Worm (Caenorhabditis elegans) whole organism, L4 larva: Measurements from ENCODE around the gene W06G6.20.

Experiments used
- ZK546.5 ChIP-seq, 2 experiments: sonication (generic microtip); optimal IDR thresholded peaks; 2 replicates each; lab custom pipeline; 2017; ENCODE audit warnings: missing biosample characterization in 2 of 2, missing genetic modification characterization in 2 of 2
- fos-1 ChIP-seq: fragments of 150-350 bp; optimal IDR thresholded peaks from 2 replicates; lab custom pipeline; 2014; ENCODE audit warnings: missing biosample characterization, missing genetic modification characterization
- jun-1 ChIP-seq: fragments of 150-350 bp; optimal IDR thresholded peaks from 2 replicates; lab custom pipeline; 2014; ENCODE audit warnings: missing biosample characterization, missing genetic modification reagents, missing genetic modification characterization
- lin-38 ChIP-seq: fragments of 200-800 bp; sonication (Bioruptor generic); IDR thresholded peaks from 2 replicates; pipeline ENCODE4 v1.3.6; 2022; ENCODE audit warnings: missing genetic modification reagents, missing genetic modification characterization, missing compliant biosample characterization
- nhr-10 ChIP-seq: fragments of 150-350 bp; optimal IDR thresholded peaks from 2 replicates; lab custom pipeline; 2014; ENCODE audit warnings: missing biosample characterization, missing genetic modification characterization

ce11 chrV:16672198-16672597 lies 24.0 kb upstream of the W06G6.20 start, which contains the start of gene F14F8.8:
- TF ChIP-seq lin-38 (GFP tag; lab: Robert Waterston, UW) (no peak), nhr-10 (no peak), jun-1 (no peak), fos-1 (tag; lab: Kevin White, UChicago) (no peak), ZK546.5 (tag; optimal IDR thresholded peaks at IDR 0.05; lab: Kevin White, UChicago) (no peak)
